Worm (Caenorhabditis elegans): Measurements from ENCODE around the gene F28C6.5.

ce11 chrII:8554568-8554967 lies 44.7 kb upstream of the F28C6.5 start:
- TF ChIP-seq klf-2 (GFP tag; conservative IDR thresholded peaks at IDR 0.05): no peak
- TF ChIP-seq med-1 (GFP tag; optimal IDR thresholded peaks at IDR 0.05; ENCODE audit: insufficient read depth): no peak

All from whole organism, midembryonic.